Fruit fly (Drosophila melanogaster): Measurements from ENCODE around the gene tkv.

tkv gene

DNA sequence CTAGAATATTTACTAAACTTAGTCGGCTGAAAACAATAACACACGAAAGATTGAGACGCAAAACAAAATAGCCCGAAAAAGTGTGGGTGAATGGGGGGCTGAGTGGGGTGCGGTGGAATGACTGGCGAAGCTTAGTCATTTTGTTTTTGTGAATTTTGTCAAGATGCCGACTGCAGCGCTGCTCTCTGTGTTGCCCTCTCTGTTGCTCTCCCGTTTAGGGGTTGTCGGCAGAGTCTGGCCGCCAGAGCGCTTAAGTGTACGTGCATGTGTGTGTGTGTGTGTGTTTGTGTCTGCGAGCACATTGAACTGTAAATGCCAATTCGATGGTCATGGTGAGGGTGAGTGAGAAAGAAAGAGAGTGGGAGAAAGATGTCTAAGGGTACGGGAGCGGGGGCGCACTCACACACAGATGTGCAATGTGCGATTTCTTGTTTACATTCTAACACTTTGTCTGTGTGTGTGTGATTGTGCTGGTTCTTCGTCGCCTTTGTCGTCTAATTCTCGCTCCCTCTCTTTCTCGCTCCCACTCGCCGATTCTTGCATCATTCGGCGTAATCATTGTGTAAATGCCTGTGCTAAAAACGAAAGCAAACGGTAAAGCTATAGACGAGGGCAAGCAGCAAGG, 35.3 kb upstream of the tkv start (continued):
- TF ChIP-seq Asciz (GFP tag; optimal IDR thresholded peaks at IDR 0.05) (no peak), CG2129 (GFP tag; IDR thresholded peaks at IDR 0.05; ENCODE audit: partially characterized antibody) (no peak), Bgb (GFP tag; IDR thresholded peaks at IDR 0.05; ENCODE audit: partially characterized antibody) (peak; percentile 21; the same call in 1 of the 2 replicates), Rx (GFP tag; IDR thresholded peaks at IDR 0.05) (no peak), vvl (GFP tag; IDR thresholded peaks at IDR 0.05) (no peak), CG4617 (GFP tag; optimal IDR thresholded peaks at IDR 0.05; ENCODE audit: borderline replicate concordance) (no peak), slou (GFP tag; optimal IDR thresholded peaks at IDR 0.05) (no peak), pfk (GFP tag; optimal IDR thresholded peaks at IDR 0.05) (no peak), Sox102F (GFP tag; optimal IDR thresholded peaks at IDR 0.05) (no peak), B-H2 (GFP tag; optimal IDR thresholded peaks at IDR 0.05) (no peak), dmrt99B (tag; optimal IDR thresholded peaks at IDR 0.05) (no peak), CG5953 (GFP tag; IDR thresholded peaks at IDR 0.05) (no peak), CG11504 (tag; optimal IDR thresholded peaks at IDR 0.05) (no peak), CG16813 (GFP tag; IDR thresholded peaks at IDR 0.05; ENCODE audit: partially characterized antibody) (0 out of 3 replicates have a peak, but pooled peaks have one; percentile 18), CG6791 (GFP tag; IDR thresholded peaks at IDR 0.05; ENCODE audit: partially characterized antibody) (no peak), tap (tag; optimal IDR thresholded peaks at IDR 0.05) (no peak), CG9876 (GFP tag; optimal IDR thresholded peaks at IDR 0.05) (no peak), CG10565 (GFP tag; optimal IDR thresholded peaks at IDR 0.05) (no peak), Nf-YA (GFP tag; IDR thresholded peaks at IDR 0.05) (no peak), CG34224 (GFP tag; IDR thresholded peaks at IDR 0.05; ENCODE audit: partially characterized antibody) (no peak), twi (tag; optimal IDR thresholded peaks at IDR 0.05) (no peak), Sry-β (GFP tag; optimal IDR thresholded peaks at IDR 0.05) (no peak), lilli (GFP tag; optimal IDR thresholded peaks at IDR 0.05) (no peak), HmgZ (tag; optimal IDR thresholded peaks at IDR 0.05) (peak; percentile 21), Ssrp (tag; optimal IDR thresholded peaks at IDR 0.05) (no peak), CrebB (tag; optimal IDR thresholded peaks at IDR 0.05) (no peak), lmd (GFP tag; IDR thresholded peaks at IDR 0.05) (no peak), CG13894 (tag; optimal IDR thresholded peaks at IDR 0.05) (no peak), phol (tag; optimal IDR thresholded peaks at IDR 0.05) (no peak), ara (GFP tag; IDR thresholded peaks at IDR 0.05) (no peak), Elba2 (GFP tag; optimal IDR thresholded peaks at IDR 0.05) (no peak), disco-r (GFP tag; optimal IDR thresholded peaks at IDR 0.05) (no peak), Atf6 (GFP tag; IDR thresholded peaks at IDR 0.05) (no peak), CG17568 (GFP tag; optimal IDR thresholded peaks at IDR 0.05) (no peak), CG5245 (GFP tag; optimal IDR thresholded peaks at IDR 0.05) (no peak), ac (GFP tag; optimal IDR thresholded peaks at IDR 0.05) (no peak), CG6272 (GFP tag; IDR thresholded peaks at IDR 0.05) (no peak), org-1 (GFP tag; optimal IDR thresholded peaks at IDR 0.05) (no peak), C15 (GFP tag; IDR thresholded peaks at IDR 0.05) (no peak), CG12391 (tag; optimal IDR thresholded peaks at IDR 0.05) (no peak), CG6175 (GFP tag; IDR thresholded peaks at IDR 0.05) (no peak), ab (GFP tag; optimal IDR thresholded peaks at IDR 0.05) (no peak), CG33557 (GFP tag; optimal IDR thresholded peaks at IDR 0.05) (no peak), Sry-δ (GFP tag; optimal IDR thresholded peaks at IDR 0.05) (no peak), tx (GFP tag; optimal IDR thresholded peaks at IDR 0.05) (no peak), CG11560 (tag; IDR thresholded peaks at IDR 0.05) (no peak), chif (GFP tag; optimal IDR thresholded peaks at IDR 0.05) (no peak), wor (GFP tag; IDR thresholded peaks at IDR 0.05) (no peak), esg (GFP tag; conservative IDR thresholded peaks at IDR 0.05) (no peak), BtbVII (GFP tag; optimal IDR thresholded peaks at IDR 0.05) (no peak)
